Worm (Caenorhabditis elegans) whole organism, L1 larva: ENCODE measurements around the gene rrc-1.

Experiments used
- egl-27 ChIP-seq, 2 experiments: fragments of 150-350 bp in 1 of 2; sonication (generic microtip); optimal IDR thresholded peaks; 3 replicates each; lab custom pipeline; 2017 to 2018; ENCODE audit warnings: missing biosample characterization in 2 of 2, missing genetic modification characterization in 2 of 2, missing genetic modification reagents in 2 of 2
- pqm-1 ChIP-seq: sonication (generic microtip); optimal IDR thresholded peaks from 3 replicates; lab custom pipeline; 2017; ENCODE audit warnings: missing biosample characterization, missing genetic modification characterization
- unc-62 ChIP-seq: fragments of 150-350 bp; optimal IDR thresholded peaks from 2 replicates; lab custom pipeline; 2014; ENCODE audit warnings: missing biosample characterization, missing genetic modification reagents, missing genetic modification characterization
- ztf-4 ChIP-seq: fragments of 150-350 bp; optimal IDR thresholded peaks from 2 replicates; lab custom pipeline; 2014; ENCODE audit warnings: missing biosample characterization, missing genetic modification characterization

ce11 chrX:9782389-9782939 lies 48.6 kb downstream of the rrc-1 start:
- no peak for TF ChIP-seq ztf-4 (tag; lab: Kevin White, UChicago)
- TF ChIP-seq pqm-1 = no peak
- TF ChIP-seq unc-62 = no peak
- no peak for TF ChIP-seq egl-27 (tag; optimal IDR thresholded peaks at IDR 0.05; lab: Kevin White, UChicago)
